Fruit fly (Drosophila melanogaster): ENCODE results near the gene dbe.

dbe gene

dm6 chr2L:847988-848622 lies 21.6 kb downstream of the dbe start (continued):
- TF ChIP-seq rgr (GFP tag; optimal IDR thresholded peaks at IDR 0.05) (peak; percentile 82), br (GFP tag; optimal IDR thresholded peaks at IDR 0.05) (peak; percentile 89), Hr78 (GFP tag; optimal IDR thresholded peaks at IDR 0.05) (no peak), Mio (GFP tag; optimal IDR thresholded peaks at IDR 0.05) (peak; percentile 13), Sp1 (GFP tag; optimal IDR thresholded peaks at IDR 0.05) (peak; percentile 83)

- peak; percentile 42 for TF ChIP-seq rgr (GFP tag; optimal IDR thresholded peaks at IDR 0.05)
- TF ChIP-seq psq (GFP tag; optimal IDR thresholded peaks at IDR 0.05): peak; percentile 15
- TF ChIP-seq dmrt93B (GFP tag; optimal IDR thresholded peaks at IDR 0.05): peak; percentile 25
- TF ChIP-seq h (GFP tag; optimal IDR thresholded peaks at IDR 0.05): peak; percentile 35
- TF ChIP-seq foxo (GFP tag; optimal IDR thresholded peaks at IDR 0.05): peak in 1 of 2 experiments; percentile 55
- peak; percentile 42 for TF ChIP-seq ey (GFP tag; optimal IDR thresholded peaks at IDR 0.05)
- peak; percentile 17 for TF ChIP-seq fru (GFP tag; optimal IDR thresholded peaks at IDR 0.05)
- peak; percentile 35 for TF ChIP-seq Sp1 (GFP tag; optimal IDR thresholded peaks at IDR 0.05)
- no peak for TF ChIP-seq Dfd (GFP tag; optimal IDR thresholded peaks at IDR 0.05)
- peak; percentile 41 for TF ChIP-seq OdsH (GFP tag; optimal IDR thresholded peaks at IDR 0.05)
- TF ChIP-seq Myc (optimal IDR thresholded peaks at IDR 0.05): no peak
- TF ChIP-seq woc (GFP tag; optimal IDR thresholded peaks at IDR 0.05): peak; percentile 36
- TF ChIP-seq dl (GFP tag; optimal IDR thresholded peaks at IDR 0.05; ENCODE audit: insufficient read depth in 1 of 2, partially characterized antibody in 2 of 2): no peak
- peak; percentile 25 for TF ChIP-seq HLH106 (tag; optimal IDR thresholded peaks at IDR 0.05)
These were observed 22.3 kb downstream of the dbe start for dm6 chr2L:847189-847987.

DNA sequence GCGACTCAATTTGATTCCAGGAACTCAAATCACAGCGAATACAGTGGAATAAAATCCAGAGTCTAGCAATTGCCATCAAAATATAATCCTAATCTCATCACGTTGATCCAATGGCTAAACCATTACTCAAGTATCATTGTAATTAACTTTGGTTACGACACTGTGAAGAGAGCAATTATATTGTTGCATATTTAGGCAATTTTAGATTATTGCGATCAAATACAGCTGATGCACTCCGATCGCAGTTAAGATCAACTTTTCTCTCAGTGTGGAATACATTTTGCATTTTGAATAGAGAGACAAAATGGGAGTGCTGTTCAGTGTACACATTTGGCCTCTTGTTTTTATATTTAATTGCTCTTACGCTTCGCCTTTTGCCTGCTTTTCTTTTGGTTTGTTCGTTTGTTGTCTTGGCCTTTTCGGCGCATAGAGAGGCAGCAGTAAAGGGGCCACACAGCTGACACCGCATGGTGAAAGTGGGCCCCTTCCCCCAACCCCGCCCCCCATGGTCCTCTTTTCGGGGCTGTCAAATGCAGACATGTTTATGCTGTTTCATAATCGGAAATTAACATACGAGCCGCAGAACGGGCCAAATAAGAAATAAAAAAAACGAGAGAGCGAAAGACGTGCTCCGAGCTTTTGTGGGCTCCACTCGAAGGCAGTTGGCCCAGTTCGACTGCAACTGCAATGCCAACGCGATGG lies 23.3 kb downstream of the dbe start:
- TF ChIP-seq Rel (GFP tag; optimal IDR thresholded peaks at IDR 0.05) (no peak), Rel (tag; optimal IDR thresholded peaks at IDR 0.05) (no peak), h (GFP tag; optimal IDR thresholded peaks at IDR 0.05) (peak; percentile 30), ey (GFP tag; optimal IDR thresholded peaks at IDR 0.05) (peak; percentile 59), psq (GFP tag; optimal IDR thresholded peaks at IDR 0.05) (peak; percentile 44), br (GFP tag; optimal IDR thresholded peaks at IDR 0.05) (peak; percentile 63), Sp1 (GFP tag; optimal IDR thresholded peaks at IDR 0.05) (peak; percentile 27), Hr83 (GFP tag; optimal IDR thresholded peaks at IDR 0.05; ENCODE audit: poor library complexity, severe bottlenecking) (no peak), HLH106 (tag; optimal IDR thresholded peaks at IDR 0.05) (peak; percentile 30), Dfd (GFP tag; optimal IDR thresholded peaks at IDR 0.05) (no peak), woc (GFP tag; optimal IDR thresholded peaks at IDR 0.05) (peak; percentile 23), OdsH (GFP tag; optimal IDR thresholded peaks at IDR 0.05) (peak; percentile 62), foxo (GFP tag; optimal IDR thresholded peaks at IDR 0.05) (peak in 1 of 2 experiments; percentile 57), Hnf4 (GFP tag; optimal IDR thresholded peaks at IDR 0.05) (peak; percentile 42), fru (GFP tag; optimal IDR thresholded peaks at IDR 0.05) (peak; percentile 52), pan (optimal IDR thresholded peaks at IDR 0.05) (no peak), rgr (GFP tag; optimal IDR thresholded peaks at IDR 0.05) (peak; percentile 48)

DNA sequence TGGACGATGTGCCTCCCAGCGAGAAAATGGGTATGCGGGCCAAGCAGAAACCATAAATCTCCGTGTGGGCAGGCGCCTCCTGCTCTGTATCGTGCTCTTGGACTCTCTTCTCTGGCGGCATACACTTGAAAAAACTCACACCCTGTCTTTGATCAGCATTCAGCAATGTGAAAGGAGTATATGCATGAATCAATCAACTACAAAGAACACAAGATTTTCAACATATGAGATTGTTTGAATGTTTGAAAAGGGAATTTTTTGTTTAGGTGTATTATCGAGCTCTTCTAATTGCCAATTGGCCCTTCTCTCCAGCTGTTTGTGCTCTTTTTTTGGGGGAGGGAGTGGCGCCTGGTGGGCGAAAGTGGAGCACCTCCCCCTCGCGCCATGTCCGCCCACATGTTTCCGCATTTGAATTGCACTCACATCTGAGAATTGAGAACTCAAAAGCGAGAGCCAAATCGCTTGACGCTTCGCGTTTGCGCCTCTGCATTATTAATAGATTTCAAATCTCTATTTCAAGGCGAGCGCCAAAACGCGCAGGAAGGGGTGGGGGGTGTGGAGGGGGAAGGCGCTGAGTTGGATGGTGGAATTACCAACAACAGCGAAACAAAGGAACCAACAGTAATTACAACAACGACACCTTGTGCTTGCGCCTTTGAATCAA lies 24.2 kb downstream of the dbe start:
- TF ChIP-seq CrebA (GFP tag; optimal IDR thresholded peaks at IDR 0.05; ENCODE audit: borderline replicate concordance): no peak
- TF ChIP-seq dmrt93B (GFP tag; optimal IDR thresholded peaks at IDR 0.05): peak; percentile 37
- TF ChIP-seq ey (GFP tag; optimal IDR thresholded peaks at IDR 0.05): peak; percentile 83
- TF ChIP-seq Dfd (GFP tag; optimal IDR thresholded peaks at IDR 0.05): no peak
- peak; percentile 53 for TF ChIP-seq psq (GFP tag; optimal IDR thresholded peaks at IDR 0.05)
- TF ChIP-seq Sp1 (GFP tag; optimal IDR thresholded peaks at IDR 0.05): peak; percentile 46
- TF ChIP-seq HLH106 (tag; optimal IDR thresholded peaks at IDR 0.05): peak; percentile 59
- peak; percentile 69 for TF ChIP-seq OdsH (GFP tag; optimal IDR thresholded peaks at IDR 0.05)
- peak; percentile 79 for TF ChIP-seq br (GFP tag; optimal IDR thresholded peaks at IDR 0.05)
- no peak for TF ChIP-seq lola (GFP tag; optimal IDR thresholded peaks at IDR 0.05)
- TF ChIP-seq sv (GFP tag; optimal IDR thresholded peaks at IDR 0.05): peak; percentile 79
- peak in 1 of 2 experiments; percentile 70 for TF ChIP-seq foxo (GFP tag; optimal IDR thresholded peaks at IDR 0.05)
- peak; percentile 73 for TF ChIP-seq fru (GFP tag; optimal IDR thresholded peaks at IDR 0.05)
- peak; percentile 78 for TF ChIP-seq rgr (GFP tag; optimal IDR thresholded peaks at IDR 0.05)
- TF ChIP-seq CG32264 (GFP tag; optimal IDR thresholded peaks at IDR 0.05): peak; percentile 32
- TF ChIP-seq Mio (GFP tag; optimal IDR thresholded peaks at IDR 0.05): no peak
- TF ChIP-seq Myc (optimal IDR thresholded peaks at IDR 0.05): no peak
- TF ChIP-seq Hnf4 (GFP tag; optimal IDR thresholded peaks at IDR 0.05): peak; percentile 64
- peak; percentile 36 for TF ChIP-seq woc (GFP tag; optimal IDR thresholded peaks at IDR 0.05)
- peak; percentile 64 for TF ChIP-seq h (GFP tag; optimal IDR thresholded peaks at IDR 0.05)
- no peak for TF ChIP-seq CG9705 (GFP tag; optimal IDR thresholded peaks at IDR 0.05)

Measured in whole organism, wandering third instar larva.